Worm (Caenorhabditis elegans): ENCODE measurements around the gene K10B2.4.

DNA sequence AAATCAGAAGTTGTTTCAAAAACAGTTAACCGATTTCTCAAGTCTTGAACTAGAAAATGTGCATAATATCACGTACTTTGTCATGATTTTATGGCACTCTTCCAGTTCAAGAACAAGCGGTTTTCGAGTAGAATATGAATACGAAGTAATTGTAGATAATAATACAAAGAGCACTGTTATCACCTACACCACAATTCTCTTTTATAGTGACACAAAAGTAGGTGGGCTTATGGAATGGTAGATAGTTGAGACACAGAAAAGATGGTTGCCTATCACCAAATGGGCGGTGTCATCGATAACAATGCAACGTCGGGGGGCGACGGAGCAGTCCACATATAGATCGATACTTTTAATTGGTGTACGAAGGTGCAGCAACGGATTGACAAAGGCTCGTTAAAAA is 32.1 kb downstream of the K10B2.4 start:
- no peak for TF ChIP-seq unc-39 (tag; optimal IDR thresholded peaks at IDR 0.05)
- TF ChIP-seq cnd-1 (tag; optimal IDR thresholded peaks at IDR 0.05), result no peak
- TF ChIP-seq ces-1 (GFP tag; optimal IDR thresholded peaks at IDR 0.05), result no peak
- no peak for TF ChIP-seq elt-1 (tag; optimal IDR thresholded peaks at IDR 0.05; ENCODE audit: borderline replicate concordance, insufficient read depth)
- TF ChIP-seq zip-8 (tag; optimal IDR thresholded peaks at IDR 0.05), result no peak
- no peak for TF ChIP-seq nhr-28 (tag; optimal IDR thresholded peaks at IDR 0.05)
- TF ChIP-seq elt-3 (tag; optimal IDR thresholded peaks at IDR 0.05), result no peak
- no peak for TF ChIP-seq nhr-2 (tag; optimal IDR thresholded peaks at IDR 0.05)
- no peak for TF ChIP-seq drap-1 (GFP tag; optimal IDR thresholded peaks at IDR 0.05)
- TF ChIP-seq snpc-4 (tag; optimal IDR thresholded peaks at IDR 0.05), result no peak
- TF ChIP-seq lsy-2 (tag; optimal IDR thresholded peaks at IDR 0.05), result no peak
- TF ChIP-seq nhr-12 (tag; optimal IDR thresholded peaks at IDR 0.05), result no peak
